Fruit fly (Drosophila melanogaster) Kc167 (cell line): Measurements from ENCODE around the gene CG12347.

Source experiments
- Myc ChIP-seq: fragments of >200 bp; optimal IDR thresholded peaks from 2 replicates; lab custom pipeline; 2017; ENCODE audit warnings: missing external identifiers
- Sin3A ChIP-seq: fragments of >200 bp; optimal IDR thresholded peaks from 2 replicates; lab custom pipeline; 2018; ENCODE audit warnings: missing external identifiers
- h ChIP-seq: fragments of >200 bp; optimal IDR thresholded peaks from 3 replicates; lab custom pipeline; 2018; ENCODE audit warnings: missing external identifiers
- insv ChIP-seq: fragments of >200 bp; optimal IDR thresholded peaks from 3 replicates; lab custom pipeline; 2018; ENCODE audit warnings: missing external identifiers
- psq ChIP-seq: fragments of >200 bp; optimal IDR thresholded peaks from 2 replicates; lab custom pipeline; 2017; ENCODE audit warnings: missing external identifiers
- ttk ChIP-seq: sonication (Bioruptor generic); optimal IDR thresholded peaks from 2 replicates; lab custom pipeline; 2017; ENCODE audit warnings: missing external identifiers

CG12347 gene

dm6 chr3R:17906145-17906544, at the start of gene CG12347:
CG12347 (plus strand) TSS chr3R:17906445.
- no peak for TF ChIP-seq h
- no peak for TF ChIP-seq insv (lab: Kevin White, UChicago)
- TF ChIP-seq Sin3A (lab: Kevin White, UChicago): no peak
- TF ChIP-seq psq (lab: Kevin White, UChicago): no peak
- TF ChIP-seq Myc (lab: Kevin White, UChicago): no peak
- no peak for TF ChIP-seq ttk (lab: Kevin White, UChicago)

- TF ChIP-seq ttk (lab: Kevin White, UChicago) (no peak), h (no peak), psq (lab: Kevin White, UChicago) (no peak)
These were observed 44.2 kb upstream of the CG12347 start for dm6 chr3R:17861878-17862662.

- TF ChIP-seq Myc (lab: Kevin White, UChicago) (no peak), Sin3A (lab: Kevin White, UChicago) (no peak), insv (lab: Kevin White, UChicago) (no peak), psq (lab: Kevin White, UChicago) (no peak), ttk (lab: Kevin White, UChicago) (no peak), h (no peak)
These were observed 25.2 kb upstream of the CG12347 start for dm6 chr3R:17881074-17881473.

- TF ChIP-seq insv (lab: Kevin White, UChicago): no peak
- TF ChIP-seq Sin3A (lab: Kevin White, UChicago): no peak
- TF ChIP-seq psq (lab: Kevin White, UChicago): no peak
- no peak for TF ChIP-seq ttk (lab: Kevin White, UChicago)
- no peak for TF ChIP-seq Myc (lab: Kevin White, UChicago)
- TF ChIP-seq h: no peak
These were observed 15.2 kb upstream of the CG12347 start for dm6 chr3R:17891025-17891424.

dm6 chr3R:17897281-17897680, 9.0 kb upstream of the CG12347 start:
- TF ChIP-seq Sin3A (lab: Kevin White, UChicago): no peak
- TF ChIP-seq ttk (lab: Kevin White, UChicago): no peak
- TF ChIP-seq psq (lab: Kevin White, UChicago): no peak
- TF ChIP-seq insv (lab: Kevin White, UChicago): no peak
- TF ChIP-seq Myc (lab: Kevin White, UChicago): no peak
- TF ChIP-seq h: no peak

DNA sequence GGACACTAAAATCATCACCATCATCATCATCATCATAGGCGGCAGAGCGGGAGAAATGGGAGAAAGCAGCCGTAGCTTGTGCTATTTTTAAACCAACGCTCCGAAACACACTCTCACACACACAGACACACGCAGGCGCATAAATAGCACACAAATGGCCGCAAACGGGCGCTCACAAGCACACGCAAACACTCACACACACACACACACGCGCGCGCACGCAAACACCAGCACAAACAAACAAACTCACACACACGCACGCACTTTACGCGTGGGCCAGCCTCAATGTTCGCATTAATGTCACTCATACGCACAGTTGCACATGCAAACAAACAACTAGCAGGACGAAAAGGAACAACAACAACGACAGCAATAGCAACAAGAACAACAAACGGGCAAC, 8.4 kb upstream of the CG12347 start:
- TF ChIP-seq insv (lab: Kevin White, UChicago) (no peak), Sin3A (lab: Kevin White, UChicago) (no peak), ttk (lab: Kevin White, UChicago) (no peak), Myc (lab: Kevin White, UChicago) (no peak), h (no peak), psq (lab: Kevin White, UChicago) (no peak)

DNA sequence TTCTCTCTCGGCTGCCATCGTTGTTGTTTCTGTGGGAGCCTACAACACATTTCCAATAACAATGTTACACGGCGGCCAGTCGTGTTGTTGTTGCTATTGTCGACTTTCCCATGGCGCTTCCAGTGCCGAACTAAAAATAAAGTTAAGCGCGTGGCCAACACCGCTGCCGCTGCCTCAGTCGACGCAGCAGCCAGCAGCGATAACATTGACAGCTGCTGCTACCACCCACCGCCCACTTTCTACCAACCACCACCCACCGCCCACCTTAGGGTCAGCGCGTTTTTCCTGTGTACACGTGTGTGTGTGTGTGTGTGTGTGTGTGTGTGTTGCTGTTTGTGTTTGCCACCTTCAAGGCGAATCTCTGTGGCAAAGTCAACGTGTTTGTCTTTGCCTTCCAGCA, 5.2 kb upstream of the CG12347 start:
- TF ChIP-seq ttk (lab: Kevin White, UChicago): no peak
- no peak for TF ChIP-seq Sin3A (lab: Kevin White, UChicago)
- TF ChIP-seq Myc (lab: Kevin White, UChicago): no peak
- no peak for TF ChIP-seq insv (lab: Kevin White, UChicago)
- no peak for TF ChIP-seq h
- no peak for TF ChIP-seq psq (lab: Kevin White, UChicago)

dm6 chr3R:17902233-17902632, 4.0 kb upstream of the CG12347 start:
- TF ChIP-seq insv (lab: Kevin White, UChicago): no peak
- no peak for TF ChIP-seq Myc (lab: Kevin White, UChicago)
- no peak for TF ChIP-seq psq (lab: Kevin White, UChicago)
- no peak for TF ChIP-seq ttk (lab: Kevin White, UChicago)
- no peak for TF ChIP-seq h
- no peak for TF ChIP-seq Sin3A (lab: Kevin White, UChicago)

DNA sequence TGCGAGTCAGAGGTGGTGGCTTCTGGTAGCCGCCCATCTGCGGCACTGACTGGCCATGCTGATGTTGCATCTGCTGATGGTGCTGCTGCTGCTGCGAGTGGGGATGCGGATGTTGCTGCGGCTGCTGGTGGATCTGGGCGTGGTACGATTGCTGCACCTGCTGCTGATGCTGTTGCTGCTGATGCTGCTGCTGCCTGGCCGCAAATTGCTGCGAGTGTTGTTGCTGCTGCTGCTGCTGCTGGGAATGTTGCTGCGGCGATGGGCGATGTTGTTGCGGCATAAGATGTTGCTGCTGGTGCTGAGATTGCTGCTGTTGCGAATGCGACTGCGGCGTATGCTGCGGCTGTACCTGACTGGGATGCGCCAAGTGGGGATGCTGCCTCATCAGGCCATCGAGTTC, 1.1 kb upstream of the CG12347 start:
- TF ChIP-seq ttk (lab: Kevin White, UChicago) (no peak), h (no peak), Sin3A (lab: Kevin White, UChicago) (no peak), Myc (lab: Kevin White, UChicago) (no peak), psq (lab: Kevin White, UChicago) (no peak), insv (lab: Kevin White, UChicago) (no peak)

DNA sequence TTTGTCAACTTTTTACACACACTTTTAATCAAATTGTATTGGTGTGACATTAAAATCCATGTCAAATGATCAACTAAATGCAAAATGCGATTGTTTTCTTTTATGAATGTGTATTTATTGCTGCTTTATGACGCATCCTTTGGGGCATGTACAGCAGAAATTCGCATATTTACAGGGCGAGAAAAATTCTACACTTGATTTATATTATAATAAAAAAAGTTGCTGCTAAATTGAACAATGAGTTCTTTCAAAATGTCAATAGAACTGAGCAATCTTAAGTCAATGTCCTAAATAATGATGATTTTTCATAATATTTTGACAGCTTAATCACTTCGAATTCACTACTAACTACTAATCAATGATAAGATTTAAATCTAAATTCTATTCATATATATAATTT, 4.8 kb downstream of the CG12347 start, which contains the start of gene CG43445:
TSS of gene CG43445 (plus strand) at position 301 of the 400 bp plus-strand sequence.
- TF ChIP-seq Myc (lab: Kevin White, UChicago) (no peak), Sin3A (lab: Kevin White, UChicago) (no peak), insv (lab: Kevin White, UChicago) (no peak), psq (lab: Kevin White, UChicago) (no peak), ttk (lab: Kevin White, UChicago) (no peak), h (no peak)

DNA sequence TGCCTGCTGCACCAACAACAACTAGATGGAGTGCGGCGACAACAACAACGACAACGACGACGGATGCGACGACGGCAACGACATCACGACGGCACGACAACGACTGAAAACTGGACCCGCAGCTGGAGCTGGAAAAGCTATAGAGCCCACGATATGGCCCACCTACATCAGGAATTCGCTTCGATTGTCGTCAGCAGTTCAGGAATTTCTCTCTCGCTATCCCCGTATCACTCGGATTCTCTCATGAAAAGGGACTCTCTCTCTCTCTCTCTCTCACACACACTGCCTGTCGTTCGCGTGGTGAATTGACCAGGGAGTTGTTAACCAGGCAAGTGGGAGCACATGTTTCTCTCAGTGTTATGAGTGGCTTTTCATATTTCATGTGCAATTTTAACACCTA, 10.2 kb downstream of the CG12347 start, which contains the start of gene Rim:
TSS of gene Rim (minus strand) at position 101 of the 400 bp plus-strand sequence.
- TF ChIP-seq Sin3A (lab: Kevin White, UChicago) (no peak), Myc (lab: Kevin White, UChicago) (no peak)

dm6 chr3R:17917871-17918499, 11.7 kb downstream of the CG12347 start:
- TF ChIP-seq ttk (lab: Kevin White, UChicago) (no peak), psq (lab: Kevin White, UChicago) (no peak), Sin3A (lab: Kevin White, UChicago) (no peak), h (no peak), Myc (lab: Kevin White, UChicago) (no peak), insv (lab: Kevin White, UChicago) (no peak)
